Worm (Caenorhabditis elegans): ENCODE data around the gene Y79H2A.4.

The Y79H2A.4 gene

DNA sequence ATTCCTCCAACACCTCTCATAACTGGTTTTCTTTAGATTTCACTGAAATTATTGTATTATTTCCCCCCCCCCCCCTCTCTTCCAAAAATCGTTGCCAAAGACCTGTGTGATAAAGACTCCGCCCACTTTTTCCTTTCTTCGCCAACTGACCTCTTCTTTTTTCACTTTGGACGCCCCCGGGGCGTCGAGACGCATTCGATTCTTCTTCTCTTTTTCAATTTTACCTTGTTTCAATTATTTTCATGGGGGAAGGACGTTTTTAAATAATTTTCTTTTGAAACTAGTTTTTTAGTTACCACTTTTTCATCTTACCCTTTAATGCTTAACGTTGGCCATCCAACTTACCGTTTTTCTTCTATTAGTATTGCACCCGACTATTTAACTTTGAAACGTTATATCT is 23.1 kb upstream of the Y79H2A.4 start:
- TF ChIP-seq ama-1 (optimal IDR thresholded peaks at IDR 0.05): peak; percentile 55
- TF ChIP-seq mdl-1 (tag; optimal IDR thresholded peaks at IDR 0.05): no peak
- TF ChIP-seq nhr-25 (tag; optimal IDR thresholded peaks at IDR 0.05): peak; percentile 30
- no peak for TF ChIP-seq nhr-11 (tag; optimal IDR thresholded peaks at IDR 0.05)

DNA sequence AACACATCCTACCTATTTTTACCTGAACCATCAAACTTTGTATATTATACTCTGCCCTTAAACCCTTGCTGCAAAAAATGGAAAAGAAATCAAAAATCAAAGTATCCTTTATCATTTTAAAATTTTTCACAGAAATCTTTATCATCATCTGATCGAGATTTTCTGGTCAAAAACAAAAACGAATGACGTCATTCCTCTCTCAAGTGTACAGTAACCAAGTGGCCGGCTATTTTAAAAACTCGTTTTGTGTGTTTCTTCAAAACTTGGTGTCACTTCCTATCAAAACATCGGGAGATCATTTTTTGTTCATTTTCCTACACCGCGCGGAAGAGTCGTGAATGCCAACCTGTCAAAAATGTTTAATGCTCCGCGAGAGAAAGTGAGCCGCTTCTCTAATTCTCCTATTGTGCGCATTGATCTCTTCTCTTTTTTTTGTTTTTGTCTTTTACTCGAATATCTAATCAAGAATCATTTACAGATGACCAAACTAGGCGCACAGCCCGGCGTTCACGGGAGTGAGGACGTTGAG is 21.0 kb upstream of the Y79H2A.4 start, which contains the start of gene brp-1:
Gene brp-1, plus strand, starts transcription at position 479 of the 529 bp plus-strand sequence.
- TF ChIP-seq ztf-4 (tag; optimal IDR thresholded peaks at IDR 0.05): no peak
- peak in 1 of 2 experiments; percentile 26 for TF ChIP-seq lsy-2 (tag; optimal IDR thresholded peaks at IDR 0.05)
- peak; percentile 2 for TF ChIP-seq nhr-25 (tag; optimal IDR thresholded peaks at IDR 0.05)
- TF ChIP-seq gmeb-1 (tag; optimal IDR thresholded peaks at IDR 0.05): peak; percentile 17
- peak; percentile 0 for TF ChIP-seq nhr-129 (tag; optimal IDR thresholded peaks at IDR 0.05)
- TF ChIP-seq F13H6.1 (tag; optimal IDR thresholded peaks at IDR 0.05): no peak
- peak; percentile 12 for TF ChIP-seq blmp-1 (tag; optimal IDR thresholded peaks at IDR 0.05; ENCODE audit: insufficient read depth)
- peak; percentile 14 for TF ChIP-seq sma-3 (GFP tag; optimal IDR thresholded peaks at IDR 0.05)
- no peak for TF ChIP-seq alr-1 (tag; optimal IDR thresholded peaks at IDR 0.05)

DNA sequence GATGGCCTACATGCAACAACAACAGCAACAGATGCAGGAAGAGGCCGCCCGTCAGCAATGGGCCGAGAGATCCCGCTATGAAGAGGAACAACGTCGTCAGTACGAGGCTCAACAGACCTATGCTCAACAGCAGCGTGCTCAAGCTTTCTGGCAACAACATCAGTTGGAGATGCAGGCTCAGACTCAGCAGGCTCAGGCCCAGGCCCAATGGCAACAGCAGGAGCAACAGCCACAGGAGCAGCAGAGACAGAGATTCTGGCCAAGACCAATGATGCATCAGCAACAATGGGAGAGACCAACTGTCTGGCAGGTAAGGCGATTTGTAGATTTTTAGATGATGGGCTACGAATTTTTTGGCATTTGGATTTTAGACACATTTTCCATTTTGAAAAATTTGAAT is 18.8 kb upstream of the Y79H2A.4 start:
- TF ChIP-seq ztf-11 (tag; optimal IDR thresholded peaks at IDR 0.05) (no peak), snpc-4 (tag; optimal IDR thresholded peaks at IDR 0.05) (no peak), nhr-6 (tag; optimal IDR thresholded peaks at IDR 0.05) (no peak), sma-9 (GFP tag; optimal IDR thresholded peaks at IDR 0.05) (no peak), sma-9 (tag; optimal IDR thresholded peaks at IDR 0.05) (no peak)

DNA sequence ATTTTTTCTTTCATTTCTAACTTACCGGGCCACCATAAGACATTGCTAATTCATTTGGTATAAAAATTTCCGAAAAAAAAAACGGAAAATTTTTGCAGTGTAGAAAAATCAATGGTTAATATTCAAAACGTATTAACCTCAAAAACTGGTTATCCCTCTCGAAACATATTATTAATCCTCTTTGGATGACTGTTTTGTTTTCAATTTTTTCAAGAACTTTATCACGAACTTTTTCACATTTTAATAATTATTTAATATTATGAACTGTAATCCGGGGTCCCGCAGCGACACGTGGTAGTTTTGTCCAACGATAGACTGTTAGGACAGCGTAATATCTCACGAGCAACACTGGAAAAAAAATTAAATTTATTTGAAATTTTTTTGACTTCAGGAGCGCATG is 12.3 kb upstream of the Y79H2A.4 start, which contains the start of gene Y79H2A.12:
Gene Y79H2A.12, minus strand, starts transcription at position 101 of the 400 bp plus-strand sequence.
- no peak for TF ChIP-seq unc-55 (GFP tag; optimal IDR thresholded peaks at IDR 0.05)

DNA sequence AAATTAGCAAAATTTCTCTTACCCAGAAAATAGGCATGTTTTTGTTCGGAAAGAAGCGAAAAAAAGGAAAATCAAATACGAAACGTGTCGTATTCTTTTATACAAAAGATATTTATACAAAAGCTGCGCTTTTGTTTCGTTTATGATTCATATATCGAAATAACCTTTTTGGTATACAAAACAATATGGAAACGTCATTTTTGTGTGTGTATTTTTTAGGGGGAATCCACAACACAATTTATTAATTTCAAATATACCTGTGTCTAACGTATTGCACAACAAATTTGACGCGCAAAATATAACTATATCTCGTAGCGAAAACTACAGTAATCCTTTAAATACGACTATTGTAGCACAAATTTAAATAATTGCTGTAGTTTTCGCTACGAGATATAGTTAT is 10.4 kb upstream of the Y79H2A.4 start, which contains the start of gene Y79H2A.2:
Gene Y79H2A.2, minus strand, starts transcription at position 101 of the 400 bp plus-strand sequence.
- TF ChIP-seq lin-13 (GFP tag; optimal IDR thresholded peaks at IDR 0.05) (no peak), mbf-1 (tag; optimal IDR thresholded peaks at IDR 0.05) (no peak), alr-1 (tag; optimal IDR thresholded peaks at IDR 0.05) (no peak), sma-9 (GFP tag; optimal IDR thresholded peaks at IDR 0.05) (no peak), sma-9 (tag; optimal IDR thresholded peaks at IDR 0.05) (no peak), nhr-6 (tag; optimal IDR thresholded peaks at IDR 0.05) (no peak), mdl-1 (tag; optimal IDR thresholded peaks at IDR 0.05) (no peak), nhr-23 (tag; optimal IDR thresholded peaks at IDR 0.05) (no peak), nhr-25 (tag; optimal IDR thresholded peaks at IDR 0.05) (no peak), R02D3.7 (tag; optimal IDR thresholded peaks at IDR 0.05) (no peak), crh-2 (tag; optimal IDR thresholded peaks at IDR 0.05) (no peak), nhr-21 (tag; optimal IDR thresholded peaks at IDR 0.05) (no peak), lin-11 (tag; optimal IDR thresholded peaks at IDR 0.05) (no peak), nhr-11 (tag; optimal IDR thresholded peaks at IDR 0.05) (no peak), nhr-129 (tag; optimal IDR thresholded peaks at IDR 0.05) (no peak), unc-55 (GFP tag; optimal IDR thresholded peaks at IDR 0.05) (no peak), nhr-10 (tag; optimal IDR thresholded peaks at IDR 0.05) (no peak), lin-39 (tag; optimal IDR thresholded peaks at IDR 0.05) (no peak)

DNA sequence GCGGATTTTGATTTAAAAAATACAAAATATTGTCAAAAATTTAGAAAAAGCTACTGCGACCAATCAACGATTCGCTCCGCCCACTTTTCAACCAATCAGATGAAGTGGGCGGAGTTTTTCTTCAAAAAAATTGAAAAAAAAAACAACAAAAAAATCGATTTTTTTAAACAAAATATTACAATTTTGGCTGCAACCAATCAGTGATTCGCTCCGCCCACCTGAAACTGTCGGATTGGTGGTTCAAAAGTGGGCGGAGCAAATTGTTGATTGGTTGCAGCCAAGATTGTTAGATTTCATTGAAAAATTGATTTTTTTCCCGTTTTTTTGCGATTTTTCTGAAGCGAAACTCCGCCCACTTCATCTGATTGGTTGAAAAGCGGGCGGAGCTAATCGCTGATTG is 7.8 kb upstream of the Y79H2A.4 start:
- TF ChIP-seq unc-62 (GFP tag; optimal IDR thresholded peaks at IDR 0.05) (no peak), sma-9 (GFP tag; optimal IDR thresholded peaks at IDR 0.05) (no peak), sma-9 (tag; optimal IDR thresholded peaks at IDR 0.05) (no peak), nhr-11 (tag; optimal IDR thresholded peaks at IDR 0.05) (no peak), nhr-6 (tag; optimal IDR thresholded peaks at IDR 0.05) (no peak), lin-11 (tag; optimal IDR thresholded peaks at IDR 0.05) (no peak), lsy-2 (tag; optimal IDR thresholded peaks at IDR 0.05) (no peak), nhr-21 (tag; optimal IDR thresholded peaks at IDR 0.05) (no peak), crh-2 (tag; optimal IDR thresholded peaks at IDR 0.05) (no peak), peb-1 (tag; optimal IDR thresholded peaks at IDR 0.05) (no peak), gmeb-1 (tag; optimal IDR thresholded peaks at IDR 0.05) (no peak), R02D3.7 (tag; optimal IDR thresholded peaks at IDR 0.05) (no peak), fos-1 (tag; optimal IDR thresholded peaks at IDR 0.05) (no peak), sma-3 (GFP tag; optimal IDR thresholded peaks at IDR 0.05) (no peak), zag-1 (tag; optimal IDR thresholded peaks at IDR 0.05) (no peak), ztf-11 (tag; optimal IDR thresholded peaks at IDR 0.05) (no peak), alr-1 (tag; optimal IDR thresholded peaks at IDR 0.05) (no peak), elt-3 (tag; optimal IDR thresholded peaks at IDR 0.05) (no peak), ama-1 (optimal IDR thresholded peaks at IDR 0.05) (no peak)
